Fruit fly (Drosophila melanogaster) whole organism, pupa: Measurements from ENCODE around the gene CG4645.

ENCODE experiments used
- CG4496 ChIP-seq: fragments of 200-800 bp; sonication (Bioruptor generic); IDR thresholded peaks from 3 replicates; pipeline ENCODE4 v1.3.6; 2022; ENCODE audit warnings: missing biosample characterization, missing genetic modification characterization
- CG8159 ChIP-seq: fragments of 200-800 bp; sonication (Bioruptor generic); optimal IDR thresholded peaks from 3 replicates; lab custom pipeline; 2018; ENCODE audit warnings: missing biosample characterization, mild to moderate bottlenecking, missing genetic modification characterization, moderate library complexity
- Pif1B ChIP-seq: fragments of 200-800 bp; sonication (Bioruptor generic); optimal IDR thresholded peaks from 3 replicates; lab custom pipeline; 2016; ENCODE audit warnings: missing biosample characterization, missing genetic modification characterization
- Snoo ChIP-seq: fragments of 200-800 bp; sonication (Bioruptor generic); optimal IDR thresholded peaks from 3 replicates; lab custom pipeline; 2017; ENCODE audit warnings: missing biosample characterization, mild to moderate bottlenecking, missing genetic modification characterization, inconsistent platforms

dm6 chrX:12947670-12948069 is 37.9 kb downstream of the CG4645 start:
- no peak for TF ChIP-seq CG8159 (tag; lab: Kevin White, UChicago)
- no peak for TF ChIP-seq Pif1B (GFP tag; lab: Kevin White, UChicago)
- no peak for TF ChIP-seq Snoo (tag; lab: Kevin White, UChicago)
- no peak for TF ChIP-seq CG4496 (GFP tag; lab: Robert Waterston, UW)
